Worm (Caenorhabditis elegans) whole organism, mixed stage, embryonic: ENCODE results near the gene H12I19.115.

Experiments
- ceh-39 ChIP-seq: fragments of 150-350 bp; optimal IDR thresholded peaks from 2 replicates; lab custom pipeline; 2014; ENCODE audit warnings: missing biosample characterization, missing genetic modification characterization
- lsy-2 ChIP-seq: fragments of 150-350 bp; optimal IDR thresholded peaks from 2 replicates; lab custom pipeline; 2014; ENCODE audit warnings: missing biosample characterization, missing genetic modification characterization
- unc-62 ChIP-seq: fragments of 150-350 bp; optimal IDR thresholded peaks from 2 replicates; lab custom pipeline; 2014; ENCODE audit warnings: missing biosample characterization, missing genetic modification reagents, missing genetic modification characterization

ce11 chrIV:14123956-14124355 lies 3.7 kb downstream of the H12I19.115 start, which contains the start of gene nkcc-1:
- TF ChIP-seq unc-62 (no peak), lsy-2 (no peak), ceh-39 (tag; lab: Kevin White, UChicago) (no peak)
